Worm (Caenorhabditis elegans) whole organism, L1 larva: ENCODE measurements around the gene col-167.

ENCODE experiments used
- Y116A8C.19 ChIP-seq: sonication (generic microtip); optimal IDR thresholded peaks from 2 replicates; lab custom pipeline; 2016; ENCODE audit warnings: missing compliant biosample characterization, missing genetic modification characterization, borderline replicate concordance
- alr-1 ChIP-seq: fragments of 200-800 bp; sonication (Bioruptor generic); optimal IDR thresholded peaks from 2 replicates; lab custom pipeline; 2018; ENCODE audit warnings: borderline replicate concordance, mild to moderate bottlenecking, missing genetic modification characterization, missing compliant biosample characterization
- ama-1 ChIP-seq: fragments of 150-350 bp; optimal IDR thresholded peaks from 2 replicates; lab custom pipeline; 2014
- blmp-1 ChIP-seq: fragments of 150-350 bp; optimal IDR thresholded peaks from 2 replicates; lab custom pipeline; 2014; ENCODE audit warnings: missing biosample characterization, missing genetic modification characterization
- ceh-63 ChIP-seq: fragments of 200-800 bp; sonication (Bioruptor generic); optimal IDR thresholded peaks from 2 replicates; lab custom pipeline; 2018; ENCODE audit warnings: mild to moderate bottlenecking, missing genetic modification characterization, missing compliant biosample characterization
- ceh-8 ChIP-seq: fragments of 200-800 bp; sonication (Bioruptor generic); optimal IDR thresholded peaks from 2 replicates; lab custom pipeline; 2018; ENCODE audit warnings: mild to moderate bottlenecking, missing genetic modification characterization, moderate library complexity, missing compliant biosample characterization
- dpl-1 ChIP-seq, 3 experiments: fragments of 150-350 bp in 2 of 3; sonication (generic microtip) in 1 of 3; optimal IDR thresholded peaks; 2 replicates each; lab custom pipeline; 2014 to 2017; ENCODE audit warnings: missing biosample characterization in 3 of 3, missing genetic modification characterization in 3 of 3, missing genetic modification reagents in 3 of 3
- elt-2 ChIP-seq: sonication (generic microtip); optimal IDR thresholded peaks from 2 replicates; lab custom pipeline; 2016; ENCODE audit warnings: missing genetic modification characterization, mild to moderate bottlenecking, inconsistent platforms, missing compliant biosample characterization, missing genetic modification reagents
- elt-3 ChIP-seq, 6 experiments: fragments of 150-350 bp in 1 of 6; sonication (generic microtip); optimal IDR thresholded peaks; 2 replicates each; lab custom pipeline; 2017 to 2018; ENCODE audit warnings: missing biosample characterization in 6 of 6, missing genetic modification characterization in 6 of 6, inconsistent platforms in 1 of 6
- fkh-10 ChIP-seq: sonication (generic microtip); optimal IDR thresholded peaks from 2 replicates; lab custom pipeline; 2017; ENCODE audit warnings: missing biosample characterization, missing genetic modification reagents, missing genetic modification characterization
- fkh-4 ChIP-seq: sonication (generic microtip); optimal IDR thresholded peaks from 2 replicates; lab custom pipeline; 2016; ENCODE audit warnings: missing compliant biosample characterization, missing genetic modification characterization, borderline replicate concordance
- fos-1 ChIP-seq: fragments of 150-350 bp; optimal IDR thresholded peaks from 2 replicates; lab custom pipeline; 2014; ENCODE audit warnings: missing biosample characterization, missing genetic modification characterization
- hlh-17 ChIP-seq: fragments of 200-800 bp; sonication (Bioruptor generic); optimal IDR thresholded peaks from 2 replicates; lab custom pipeline; 2018; ENCODE audit warnings: missing genetic modification characterization, mild to moderate bottlenecking, missing compliant biosample characterization, moderate library complexity, borderline replicate concordance
- irx-1 ChIP-seq: sonication (generic microtip); optimal IDR thresholded peaks from 2 replicates; lab custom pipeline; 2016; ENCODE audit warnings: missing genetic modification characterization, missing compliant biosample characterization
- jun-1 ChIP-seq: fragments of 150-350 bp; optimal IDR thresholded peaks from 2 replicates; lab custom pipeline; 2014; ENCODE audit warnings: missing biosample characterization, missing genetic modification reagents, missing genetic modification characterization
- lin-14 ChIP-seq: fragments of 200-800 bp; sonication (Bioruptor generic); optimal IDR thresholded peaks from 2 replicates; lab custom pipeline; 2018; ENCODE audit warnings: mild to moderate bottlenecking, missing genetic modification characterization, moderate library complexity, missing compliant biosample characterization
- lin-35 ChIP-seq, 2 experiments: fragments of 150-350 bp; optimal IDR thresholded peaks; 2 replicates each; lab custom pipeline; 2014; ENCODE audit warnings: missing biosample characterization in 2 of 2, missing genetic modification characterization in 2 of 2, missing genetic modification reagents in 2 of 2
- lin-39 ChIP-seq: fragments of 150-350 bp; optimal IDR thresholded peaks from 2 replicates; lab custom pipeline; 2014; ENCODE audit warnings: missing biosample characterization, missing genetic modification reagents, missing genetic modification characterization
- lsy-2 ChIP-seq, 2 experiments: fragments of 150-350 bp; optimal IDR thresholded peaks; 2 replicates each; lab custom pipeline; 2014; ENCODE audit warnings: missing biosample characterization in 2 of 2, missing genetic modification characterization in 2 of 2
- mab-9 ChIP-seq: fragments of 200-800 bp; sonication (Bioruptor generic); IDR thresholded peaks from 2 replicates; pipeline ENCODE4 v1.3.6; 2022; ENCODE audit warnings: missing genetic modification reagents, missing genetic modification characterization, missing compliant biosample characterization
- mdl-1 ChIP-seq, 2 experiments: fragments of 150-350 bp; optimal IDR thresholded peaks; 2 replicates each; lab custom pipeline; 2014 to 2017; ENCODE audit warnings: missing biosample characterization in 2 of 2, missing genetic modification characterization in 2 of 2, inconsistent platforms in 1 of 2
- mep-1 ChIP-seq: fragments of 150-350 bp; optimal IDR thresholded peaks from 2 replicates; lab custom pipeline; 2014; ENCODE audit warnings: missing biosample characterization, missing genetic modification characterization
- nhr-12 ChIP-seq: sonication (generic microtip); optimal IDR thresholded peaks from 2 replicates; lab custom pipeline; 2017; ENCODE audit warnings: missing biosample characterization, missing genetic modification characterization
- nhr-19 ChIP-seq: fragments of 200-800 bp; sonication (Bioruptor generic); conservative IDR thresholded peaks from 2 replicates; pipeline ENCODE4 v1.3.6; 2022; ENCODE audit warnings: missing genetic modification characterization, missing compliant biosample characterization
- nhr-20 ChIP-seq: sonication (generic microtip); optimal IDR thresholded peaks from 2 replicates; lab custom pipeline; 2016; ENCODE audit warnings: mild to moderate bottlenecking, missing genetic modification characterization, missing compliant biosample characterization
- nhr-47 ChIP-seq: sonication (generic microtip); optimal IDR thresholded peaks from 2 replicates; lab custom pipeline; 2016; ENCODE audit warnings: mild to moderate bottlenecking, missing genetic modification characterization, moderate library complexity, missing compliant biosample characterization
- nhr-71 ChIP-seq: sonication (generic microtip); optimal IDR thresholded peaks from 2 replicates; lab custom pipeline; 2016; ENCODE audit warnings: mild to moderate bottlenecking, missing genetic modification characterization, moderate library complexity, missing compliant biosample characterization
- nhr-85 ChIP-seq: sonication (generic microtip); peaks from one replicate; lab custom pipeline; 2016; ENCODE audit warnings: missing genetic modification characterization, inconsistent platforms, missing compliant biosample characterization
- nhr-90 ChIP-seq: sonication (generic microtip); optimal IDR thresholded peaks from 2 replicates; lab custom pipeline; 2016; ENCODE audit warnings: mild to moderate bottlenecking, missing genetic modification characterization, missing compliant biosample characterization; ENCODE audit not compliant: poor library complexity
- pag-3 ChIP-seq: sonication (generic microtip); optimal IDR thresholded peaks from 2 replicates; lab custom pipeline; 2017; ENCODE audit warnings: missing genetic modification characterization, mild to moderate bottlenecking, missing compliant biosample characterization, antibody characterized with exemption, borderline replicate concordance; ENCODE audit not compliant: insufficient read depth
- pqm-1 ChIP-seq: sonication (generic microtip); optimal IDR thresholded peaks from 3 replicates; lab custom pipeline; 2017; ENCODE audit warnings: missing biosample characterization, missing genetic modification characterization
- snpc-4 ChIP-seq: fragments of 150-350 bp; optimal IDR thresholded peaks from 2 replicates; lab custom pipeline; 2014; ENCODE audit warnings: missing biosample characterization, missing genetic modification characterization
- snu-23 ChIP-seq: sonication (generic microtip); optimal IDR thresholded peaks from 2 replicates; lab custom pipeline; 2016; ENCODE audit warnings: missing genetic modification characterization, missing compliant biosample characterization
- sox-4 ChIP-seq: sonication (generic microtip); optimal IDR thresholded peaks from 2 replicates; lab custom pipeline; 2016; ENCODE audit warnings: missing genetic modification characterization, missing compliant biosample characterization
- tbx-2 ChIP-seq: sonication (generic microtip); optimal IDR thresholded peaks from 2 replicates; lab custom pipeline; 2016; ENCODE audit warnings: missing genetic modification characterization, missing compliant biosample characterization
- unc-30 ChIP-seq: sonication (generic microtip); optimal IDR thresholded peaks from 2 replicates; lab custom pipeline; 2017; ENCODE audit warnings: missing biosample characterization, missing genetic modification characterization
- unc-86 ChIP-seq: sonication (generic microtip); optimal IDR thresholded peaks from 2 replicates; lab custom pipeline; 2016; ENCODE audit warnings: missing genetic modification characterization, missing compliant biosample characterization
- vab-15 ChIP-seq: sonication (generic microtip); optimal IDR thresholded peaks from 2 replicates; lab custom pipeline; 2017; ENCODE audit warnings: missing genotype, mild to moderate bottlenecking, missing genetic modification characterization, missing compliant biosample characterization
- xbp-1 ChIP-seq: sonication (generic microtip); optimal IDR thresholded peaks from 2 replicates; lab custom pipeline; 2016; ENCODE audit warnings: missing genetic modification characterization, missing compliant biosample characterization
- ztf-11 ChIP-seq, 2 experiments: sonication (generic microtip); optimal IDR thresholded peaks; 2 replicates each; lab custom pipeline; 2016 to 2017; ENCODE audit warnings: missing genetic modification characterization in 2 of 2, missing biosample characterization in 1 of 2, missing compliant biosample characterization in 1 of 2
- ztf-4 ChIP-seq: fragments of 150-350 bp; optimal IDR thresholded peaks from 2 replicates; lab custom pipeline; 2014; ENCODE audit warnings: missing biosample characterization, missing genetic modification characterization

col-167 gene

ce11 chrX:6275343-6275742 lies 47.9 kb upstream of the col-167 start (continued):
- TF ChIP-seq nhr-19 (GFP tag; lab: Robert Waterston, UW) = 0 out of 2 replicates have a peak, but pooled peaks have one; percentile 3
- peak in 1 of 2 experiments; percentile 17 for TF ChIP-seq lin-35 (GFP tag; optimal IDR thresholded peaks at IDR 0.05; lab: Kevin White, UChicago)
- TF ChIP-seq mab-9 = no peak
- TF ChIP-seq snu-23 (GFP tag; lab: Kevin White, UChicago) = peak; percentile 52
- TF ChIP-seq sox-4 (tag; lab: Kevin White, UChicago) = no peak
- no peak for TF ChIP-seq jun-1 (tag; lab: Kevin White, UChicago)
- no peak for TF ChIP-seq fkh-4 (tag; lab: Kevin White, UChicago)
- no peak for TF ChIP-seq Y116A8C.19 (tag; lab: Kevin White, UChicago)
- no peak for TF ChIP-seq unc-30 (tag; lab: Kevin White, UChicago)
- no peak for TF ChIP-seq fkh-10 (GFP tag; lab: Kevin White, UChicago)
- TF ChIP-seq elt-3 (tag; optimal IDR thresholded peaks at IDR 0.05; lab: Kevin White, UChicago) = peak in 3 of 6 experiments; percentile 23 to 66 (median 50)
- TF ChIP-seq pqm-1 = no peak
- peak; percentile 56 for TF ChIP-seq nhr-20 (tag; lab: Kevin White, UChicago)
- peak; percentile 64 for TF ChIP-seq blmp-1 (tag; lab: Kevin White, UChicago)
- no peak for TF ChIP-seq elt-2 (tag; lab: Kevin White, UChicago)
- TF ChIP-seq nhr-12 (tag; lab: Kevin White, UChicago) = no peak
- TF ChIP-seq pag-3 (tag; lab: Kevin White, UChicago) = no peak
- TF ChIP-seq fos-1 (tag; lab: Kevin White, UChicago) = no peak

ce11 chrX:6276701-6277100 lies 46.6 kb upstream of the col-167 start:
- TF ChIP-seq tbx-2 (no peak), irx-1 (tag; lab: Kevin White, UChicago) (peak; percentile 26)

- TF ChIP-seq tbx-2 (no peak), nhr-20 (tag; lab: Kevin White, UChicago) (peak; percentile 40), snu-23 (GFP tag; lab: Kevin White, UChicago) (peak; percentile 46), lin-14 (GFP tag; lab: Kevin White, UChicago) (peak; percentile 70), blmp-1 (tag; lab: Kevin White, UChicago) (peak; percentile 33), dpl-1 (GFP tag; optimal IDR thresholded peaks at IDR 0.05; lab: Kevin White, UChicago) (no peak), vab-15 (tag; lab: Kevin White, UChicago) (no peak), unc-86 (tag; lab: Kevin White, UChicago) (no peak), nhr-85 (tag; lab: Kevin White, UChicago) (peak; percentile 93), elt-3 (tag; optimal IDR thresholded peaks at IDR 0.05; lab: Kevin White, UChicago) (peak in 2 of 6 experiments; percentile 10 to 58), nhr-71 (tag; lab: Kevin White, UChicago) (peak; percentile 26), hlh-17 (GFP tag; lab: Kevin White, UChicago) (no peak), ztf-11 (tag; optimal IDR thresholded peaks at IDR 0.05; lab: Kevin White, UChicago) (no peak)
- TF ChIP-seq, all 84 proteins: peak for 7
Measured at ce11 chrX:6277252-6277651, 46.0 kb upstream of the col-167 start.

- TF ChIP-seq blmp-1 (tag; lab: Kevin White, UChicago) = peak; percentile 23
- no peak for TF ChIP-seq dpl-1 (GFP tag; optimal IDR thresholded peaks at IDR 0.05; lab: Kevin White, UChicago)
Measured at ce11 chrX:6278296-6278695, 45.0 kb upstream of the col-167 start.

ce11 chrX:6279625-6280024 lies 43.7 kb upstream of the col-167 start, which contains the start of gene col-166:
col-166 (plus strand) TSS chrX:6280016.
- no peak for TF ChIP-seq lin-39 (tag; lab: Kevin White, UChicago)
- peak; percentile 23 for TF ChIP-seq mep-1
- TF ChIP-seq snpc-4 (tag; lab: Kevin White, UChicago) = no peak
- TF ChIP-seq nhr-19 (GFP tag; lab: Robert Waterston, UW) = peak; percentile 18; the same call in 1 of the 2 replicates
- TF ChIP-seq lin-14 (GFP tag; lab: Kevin White, UChicago) = peak; percentile 72
- TF ChIP-seq mdl-1 (tag; optimal IDR thresholded peaks at IDR 0.05; lab: Kevin White, UChicago) = peak in 1 of 2 experiments; percentile 27
- TF ChIP-seq xbp-1 (tag; lab: Kevin White, UChicago) = no peak
- no peak for TF ChIP-seq ceh-8 (GFP tag; lab: Kevin White, UChicago)
- no peak for TF ChIP-seq ceh-63 (GFP tag; lab: Kevin White, UChicago)
- TF ChIP-seq nhr-90 (tag; lab: Kevin White, UChicago) = peak; percentile 77
- peak in 3 of 6 experiments; percentile 40 to 45 (median 42) for TF ChIP-seq elt-3 (tag; optimal IDR thresholded peaks at IDR 0.05; lab: Kevin White, UChicago)
- no peak for TF ChIP-seq nhr-12 (tag; lab: Kevin White, UChicago)
- no peak for TF ChIP-seq alr-1 (tag; lab: Kevin White, UChicago)
- peak; percentile 8 for TF ChIP-seq pag-3 (tag; lab: Kevin White, UChicago)
- TF ChIP-seq nhr-20 (tag; lab: Kevin White, UChicago) = peak; percentile 61
- TF ChIP-seq blmp-1 (tag; lab: Kevin White, UChicago) = peak; percentile 30
- no peak for TF ChIP-seq lsy-2 (tag; optimal IDR thresholded peaks at IDR 0.05; lab: Kevin White, UChicago)
- TF ChIP-seq ztf-4 (tag; lab: Kevin White, UChicago) = no peak
- TF ChIP-seq nhr-47 (tag; lab: Kevin White, UChicago) = peak; percentile 52
- peak; percentile 64 for TF ChIP-seq ama-1 (lab: Kevin White, UChicago)
- TF ChIP-seq fkh-10 (GFP tag; lab: Kevin White, UChicago) = no peak
- TF ChIP-seq snu-23 (GFP tag; lab: Kevin White, UChicago) = peak; percentile 64
- TF ChIP-seq tbx-2 = peak; percentile 43
